Fruit fly (Drosophila melanogaster) whole organism: ENCODE results near the gene HUWE1.

ENCODE experiments used
- CG8478 ChIP-seq: fragments of >200 bp; optimal IDR thresholded peaks from 2 replicates; lab custom pipeline; 2018; ENCODE audit warnings: inconsistent platforms
- Dll ChIP-seq: fragments of >200 bp; optimal IDR thresholded peaks from 2 replicates; lab custom pipeline; 2017
- EcR ChIP-seq, 2 experiments: fragments of >200 bp; optimal IDR thresholded peaks; 2 replicates each; lab custom pipeline; 2017; ENCODE audit warnings: missing biosample characterization in 2 of 2, missing genetic modification characterization in 2 of 2, missing genetic modification reagents in 2 of 2
- pan ChIP-seq: fragments of >200 bp; optimal IDR thresholded peaks from 2 replicates; lab custom pipeline; 2017
- psq ChIP-seq: fragments of >200 bp; optimal IDR thresholded peaks from 2 replicates; lab custom pipeline; 2017
- usp ChIP-seq: fragments of >200 bp; optimal IDR thresholded peaks from 2 replicates; lab custom pipeline; 2017; ENCODE audit warnings: missing biosample characterization, missing genetic modification characterization, mixed read lengths

HUWE1 gene

DNA sequence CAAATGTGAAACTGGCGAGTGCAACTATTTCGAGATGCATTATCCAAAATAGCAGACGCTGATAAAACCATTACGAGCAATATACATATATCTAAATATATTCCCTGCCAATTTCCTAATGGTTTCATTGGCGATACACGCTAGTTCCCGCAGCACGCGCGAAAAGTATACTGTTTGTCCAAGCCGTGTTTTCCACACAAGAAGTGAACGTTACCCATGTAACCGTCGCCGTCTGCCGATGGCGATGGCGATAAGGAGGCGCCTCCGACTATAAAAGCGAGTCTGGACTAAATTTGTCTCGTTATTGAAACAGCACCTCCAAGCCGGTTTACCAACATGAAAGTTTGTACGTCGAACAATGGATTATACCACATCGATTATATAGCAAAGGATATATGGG lies 66.4 kb downstream of the HUWE1 start, which contains the start of gene CG43673:
Gene CG43673, plus strand, starts transcription at position 301 of the 400 bp plus-strand sequence.
- TF ChIP-seq usp (GFP tag; lab: Kevin White, UChicago) (no peak), Dll (no peak), pan (no peak), CG8478 (lab: Kevin White, UChicago) (no peak), EcR (GFP tag; optimal IDR thresholded peaks at IDR 0.05; lab: Kevin White, UChicago) (no peak), psq (lab: Kevin White, UChicago) (no peak)
